Worm (Caenorhabditis elegans): ENCODE data around the gene nhr-70.
A peak's percentile ranks its signal among the peaks of the same experiment; 100 is the strongest.

Gene nhr-70

DNA sequence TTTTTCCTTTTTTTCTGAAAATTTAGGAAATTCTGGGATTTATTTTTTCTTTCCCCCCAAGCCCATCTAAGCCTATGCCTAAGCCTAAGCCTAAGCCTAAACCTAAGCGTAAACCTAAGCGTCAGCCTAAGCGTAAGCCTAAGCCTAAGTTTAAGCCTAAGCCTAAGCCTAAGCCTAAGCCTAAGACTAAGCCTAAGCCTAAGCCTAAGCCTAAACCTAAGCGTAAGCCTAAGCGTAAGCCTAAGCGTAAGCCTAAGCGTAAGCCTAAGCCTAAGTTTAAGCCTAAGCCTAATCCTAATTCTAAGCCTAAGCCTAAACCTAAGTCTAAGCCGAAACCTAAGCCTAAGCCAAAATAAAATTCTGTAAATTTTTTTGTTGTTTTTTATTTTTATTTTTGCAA lies 28.5 kb upstream of the nhr-70 start:
- TF ChIP-seq pax-1 (tag; optimal IDR thresholded peaks at IDR 0.05) (no peak), ztf-16 (tag; optimal IDR thresholded peaks at IDR 0.05) (no peak), ets-4 (tag; optimal IDR thresholded peaks at IDR 0.05) (no peak), hlh-13 (GFP tag; optimal IDR thresholded peaks at IDR 0.05) (no peak), che-1 (tag; optimal IDR thresholded peaks at IDR 0.05) (no peak), C38D4.7 (GFP tag; optimal IDR thresholded peaks at IDR 0.05) (no peak), dve-1 (tag; optimal IDR thresholded peaks at IDR 0.05) (peak; percentile 3)

- TF ChIP-seq odd-2 (tag; optimal IDR thresholded peaks at IDR 0.05): no peak
- TF ChIP-seq ceh-19 (GFP tag; optimal IDR thresholded peaks at IDR 0.05): no peak
- TF ChIP-seq ceh-31 (tag; optimal IDR thresholded peaks at IDR 0.05): peak; percentile 71
- no peak for TF ChIP-seq ceh-2 (tag; optimal IDR thresholded peaks at IDR 0.05)
- no peak for TF ChIP-seq fkh-6 (tag; optimal IDR thresholded peaks at IDR 0.05)
- peak; percentile 55 for TF ChIP-seq tbx-2 (tag; optimal IDR thresholded peaks at IDR 0.05)
- TF ChIP-seq rnt-1 (tag; optimal IDR thresholded peaks at IDR 0.05): no peak
- no peak for TF ChIP-seq syd-9 (tag; optimal IDR thresholded peaks at IDR 0.05)
- no peak for TF ChIP-seq unc-3 (GFP tag; conservative IDR thresholded peaks at IDR 0.05)
- TF ChIP-seq unc-3 (tag; optimal IDR thresholded peaks at IDR 0.05): no peak
- no peak for TF ChIP-seq mec-3 (tag; optimal IDR thresholded peaks at IDR 0.05; ENCODE audit: borderline replicate concordance)
- no peak for TF ChIP-seq ceh-18 (tag; optimal IDR thresholded peaks at IDR 0.05)
- peak; percentile 61 for TF ChIP-seq ceh-48 (tag; optimal IDR thresholded peaks at IDR 0.05)
- TF ChIP-seq unc-55 (GFP tag; optimal IDR thresholded peaks at IDR 0.05): peak; percentile 76
- TF ChIP-seq pag-3 (tag; optimal IDR thresholded peaks at IDR 0.05; ENCODE audit: borderline replicate concordance): no peak
- TF ChIP-seq fkh-10 (GFP tag; optimal IDR thresholded peaks at IDR 0.05): no peak
- TF ChIP-seq hlh-30 (tag; optimal IDR thresholded peaks at IDR 0.05; ENCODE audit: insufficient read depth): peak; percentile 19
- no peak for TF ChIP-seq eyg-1 (tag; optimal IDR thresholded peaks at IDR 0.05)
- no peak for TF ChIP-seq zip-5 (tag; optimal IDR thresholded peaks at IDR 0.05)
Measured at ce11 chrV:18589585-18589984, 26.8 kb upstream of the nhr-70 start.

DNA sequence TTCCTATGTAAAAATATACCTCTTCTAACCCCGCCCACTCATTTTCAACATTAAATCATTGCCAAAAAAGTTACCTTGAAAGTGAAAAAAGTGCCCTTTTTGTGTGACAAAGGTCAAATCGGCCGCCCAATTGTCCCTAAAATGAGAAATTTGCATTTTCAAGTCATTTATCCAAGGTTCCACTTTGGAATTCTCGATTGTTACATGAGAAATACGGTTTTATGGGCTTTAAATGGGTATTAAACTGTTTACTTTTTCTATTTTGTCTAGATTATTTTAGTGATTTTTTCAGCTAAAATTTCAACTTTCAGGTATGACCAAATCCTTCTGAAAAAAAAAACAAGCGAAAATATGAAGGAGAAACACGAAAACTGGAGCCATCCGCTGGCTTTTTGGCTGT lies 23.9 kb upstream of the nhr-70 start, which contains the start of gene grdn-1:
TSS of gene grdn-1 (plus strand) at position 301 of the 400 bp plus-strand sequence.
- TF ChIP-seq ama-1 (optimal IDR thresholded peaks at IDR 0.05) (no peak), ttx-3 (tag; optimal IDR thresholded peaks at IDR 0.05) (no peak), fax-1 (tag; optimal IDR thresholded peaks at IDR 0.05) (no peak), pat-9 (tag; optimal IDR thresholded peaks at IDR 0.05) (no peak), nfya-1 (tag; optimal IDR thresholded peaks at IDR 0.05) (no peak), unc-3 (GFP tag; conservative IDR thresholded peaks at IDR 0.05) (no peak), unc-3 (tag; optimal IDR thresholded peaks at IDR 0.05) (no peak), unc-42 (tag; optimal IDR thresholded peaks at IDR 0.05) (no peak), odd-2 (tag; optimal IDR thresholded peaks at IDR 0.05) (no peak), dve-1 (tag; optimal IDR thresholded peaks at IDR 0.05) (no peak), rnt-1 (tag; optimal IDR thresholded peaks at IDR 0.05) (no peak), ceh-45 (GFP tag; IDR thresholded peaks at IDR 0.05) (no peak), ceh-6 (GFP tag; optimal IDR thresholded peaks at IDR 0.05) (no peak), ref-2 (tag; optimal IDR thresholded peaks at IDR 0.05) (no peak), tbx-7 (tag; optimal IDR thresholded peaks at IDR 0.05) (no peak), lim-6 (tag; optimal IDR thresholded peaks at IDR 0.05) (no peak), gmeb-2 (tag; optimal IDR thresholded peaks at IDR 0.05) (no peak)

DNA sequence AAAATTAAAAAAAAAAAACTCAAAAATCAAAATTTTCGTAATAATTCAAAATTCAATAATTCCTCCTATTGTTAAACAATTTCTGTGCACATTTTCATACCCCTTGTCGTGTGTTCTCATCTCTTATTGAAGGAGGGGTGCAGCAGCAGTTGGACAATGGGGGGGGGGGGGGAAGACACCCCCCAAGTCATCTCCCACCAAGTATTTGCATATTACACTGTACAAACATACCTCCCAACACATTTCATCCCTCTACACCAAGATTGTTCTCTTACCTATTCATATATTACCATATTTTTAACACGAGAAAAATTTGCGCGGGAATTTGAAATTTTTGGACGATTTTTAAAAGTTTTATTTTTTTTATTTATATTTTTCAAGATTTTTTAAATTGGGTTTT lies 20.1 kb upstream of the nhr-70 start:
- TF ChIP-seq sox-2 (GFP tag; IDR thresholded peaks at IDR 0.05) (no peak; the same call in 1 of the 2 replicates), pha-2 (tag; optimal IDR thresholded peaks at IDR 0.05) (peak; percentile 79)

Data from whole organism, late embryonic.